Worm (Caenorhabditis elegans) whole organism, L4/young adult: Measurements from ENCODE around the gene wapl-1.

Experiments used
- W03F9.2 ChIP-seq: fragments of 150-350 bp; optimal IDR thresholded peaks from 2 replicates; lab custom pipeline; 2014; ENCODE audit warnings: missing biosample characterization, missing genetic modification characterization
- dao-5 ChIP-seq: sonication (generic microtip); optimal IDR thresholded peaks from 2 replicates; lab custom pipeline; 2016; ENCODE audit warnings: missing genotype, missing genetic modification characterization, moderate library complexity, missing compliant biosample characterization
- him-1 ChIP-seq: sonication (generic microtip); optimal IDR thresholded peaks from 2 replicates; lab custom pipeline; 2016; ENCODE audit warnings: missing genotype, missing genetic modification reagents, missing genetic modification characterization, missing compliant biosample characterization

- TF ChIP-seq W03F9.2 (tag; lab: Kevin White, UChicago) (no peak), him-1 (peak; percentile 24), dao-5 (no peak)
These were observed 39.4 kb downstream of the wapl-1 start for ce11 chrIV:4406054-4406539.
